Worm (Caenorhabditis elegans) whole organism, L3 larva: ENCODE results near the gene ZK1098.11.

Experiments
- R02D3.7 ChIP-seq: fragments of 150-350 bp; optimal IDR thresholded peaks from 2 replicates; lab custom pipeline; 2014; ENCODE audit warnings: missing biosample characterization, missing genetic modification characterization
- ZK546.5 ChIP-seq: sonication (generic microtip); optimal IDR thresholded peaks from 2 replicates; lab custom pipeline; 2017; ENCODE audit warnings: missing biosample characterization, missing genetic modification characterization
- aly-2 ChIP-seq: fragments of 150-350 bp; optimal IDR thresholded peaks from 2 replicates; lab custom pipeline; 2014; ENCODE audit warnings: missing biosample characterization, missing genetic modification characterization
- ama-1 ChIP-seq: fragments of 150-350 bp; optimal IDR thresholded peaks from 2 replicates; lab custom pipeline; 2018
- ceh-16 ChIP-seq: sonication (generic microtip); optimal IDR thresholded peaks from 2 replicates; lab custom pipeline; 2017; ENCODE audit warnings: missing biosample characterization, missing genetic modification characterization
- ceh-28 ChIP-seq: fragments of 150-350 bp; optimal IDR thresholded peaks from 2 replicates; lab custom pipeline; 2014; ENCODE audit warnings: missing biosample characterization, missing genetic modification reagents, missing genetic modification characterization
- ceh-82 ChIP-seq: fragments of 150-350 bp; optimal IDR thresholded peaks from 2 replicates; lab custom pipeline; 2014; ENCODE audit warnings: missing biosample characterization, missing genetic modification characterization
- ceh-9 ChIP-seq: sonication (generic microtip); optimal IDR thresholded peaks from 2 replicates; lab custom pipeline; 2018; ENCODE audit warnings: missing biosample characterization, missing genetic modification characterization
- daf-12 ChIP-seq: fragments of 150-350 bp; optimal IDR thresholded peaks from 2 replicates; lab custom pipeline; 2014; ENCODE audit warnings: missing biosample characterization, missing genetic modification reagents, missing genetic modification characterization
- egl-27 ChIP-seq: sonication (generic microtip); optimal IDR thresholded peaks from 4 replicates; lab custom pipeline; 2017; ENCODE audit warnings: missing biosample characterization, missing genetic modification reagents, missing genetic modification characterization
- egl-5 ChIP-seq: fragments of 150-350 bp; optimal IDR thresholded peaks from 2 replicates; lab custom pipeline; 2017; ENCODE audit warnings: missing biosample characterization, missing genetic modification reagents, missing genetic modification characterization, inconsistent platforms
- elt-1 ChIP-seq: fragments of 150-350 bp; optimal IDR thresholded peaks from 2 replicates; lab custom pipeline; 2014; ENCODE audit warnings: missing biosample characterization, missing genetic modification characterization
- elt-2 ChIP-seq: sonication (generic microtip); optimal IDR thresholded peaks from 2 replicates; lab custom pipeline; 2016; ENCODE audit warnings: missing genetic modification reagents, mild to moderate bottlenecking, missing genetic modification characterization, missing compliant biosample characterization
- elt-3 ChIP-seq, 3 experiments: fragments of 150-350 bp in 1 of 3; sonication (generic microtip) in 2 of 3; optimal IDR thresholded peaks; 2 replicates in 2 of 3; 4 replicates in 1 of 3; lab custom pipeline; 2014 to 2017; ENCODE audit warnings: missing biosample characterization in 3 of 3, missing genetic modification characterization in 3 of 3
- eor-1 ChIP-seq, 2 experiments: fragments of 150-350 bp; optimal IDR thresholded peaks; 2 replicates each; lab custom pipeline; 2014 to 2018; ENCODE audit warnings: missing biosample characterization in 2 of 2, missing genetic modification characterization in 2 of 2
- fkh-10 ChIP-seq: sonication (generic microtip); optimal IDR thresholded peaks from 2 replicates; lab custom pipeline; 2017; ENCODE audit warnings: missing biosample characterization, missing genetic modification reagents, missing genetic modification characterization
- fkh-2 ChIP-seq: fragments of 150-350 bp; optimal IDR thresholded peaks from 2 replicates; lab custom pipeline; 2014; ENCODE audit warnings: missing biosample characterization, missing genetic modification reagents, missing genetic modification characterization
- fos-1 ChIP-seq: fragments of 150-350 bp; optimal IDR thresholded peaks from 2 replicates; lab custom pipeline; 2014; ENCODE audit warnings: missing biosample characterization, missing genetic modification characterization
- hmg-11 ChIP-seq: sonication (generic microtip); optimal IDR thresholded peaks from 2 replicates; lab custom pipeline; 2016; ENCODE audit warnings: missing genetic modification characterization, missing compliant biosample characterization
- jun-1 ChIP-seq: fragments of 150-350 bp; optimal IDR thresholded peaks from 2 replicates; lab custom pipeline; 2014; ENCODE audit warnings: missing biosample characterization, missing genetic modification reagents, missing genetic modification characterization
- lin-15B ChIP-seq: fragments of 150-350 bp; optimal IDR thresholded peaks from 2 replicates; lab custom pipeline; 2014; ENCODE audit warnings: missing biosample characterization, missing genetic modification characterization
- lin-39 ChIP-seq: fragments of 150-350 bp; optimal IDR thresholded peaks from 2 replicates; lab custom pipeline; 2018; ENCODE audit warnings: missing biosample characterization, missing genetic modification reagents, missing genetic modification characterization
- lsy-12 ChIP-seq: sonication (generic microtip); optimal IDR thresholded peaks from 2 replicates; lab custom pipeline; 2016; ENCODE audit warnings: mild to moderate bottlenecking, missing genetic modification characterization, missing compliant biosample characterization
- mdl-1 ChIP-seq: fragments of 150-350 bp; optimal IDR thresholded peaks from 2 replicates; lab custom pipeline; 2014; ENCODE audit warnings: missing biosample characterization, missing genetic modification characterization
- mml-1 ChIP-seq: fragments of 150-350 bp; sonication (generic microtip); optimal IDR thresholded peaks from 3 replicates; lab custom pipeline; 2014; ENCODE audit warnings: missing biosample characterization, missing genetic modification characterization
- nfya-1 ChIP-seq: sonication (generic microtip); optimal IDR thresholded peaks from 2 replicates; lab custom pipeline; 2017; ENCODE audit warnings: missing genetic modification characterization, mild to moderate bottlenecking, missing compliant biosample characterization, antibody characterized with exemption, moderate library complexity; ENCODE audit not compliant: insufficient read depth
- nhr-11 ChIP-seq: fragments of 150-350 bp; optimal IDR thresholded peaks from 2 replicates; lab custom pipeline; 2014; ENCODE audit warnings: missing biosample characterization, missing genetic modification characterization
- nhr-12 ChIP-seq: fragments of 150-350 bp; optimal IDR thresholded peaks from 2 replicates; lab custom pipeline; 2014; ENCODE audit warnings: missing biosample characterization, missing genetic modification characterization
- nhr-23 ChIP-seq: fragments of 150-350 bp; optimal IDR thresholded peaks from 2 replicates; lab custom pipeline; 2014; ENCODE audit warnings: missing biosample characterization, missing genetic modification reagents, missing genetic modification characterization
- nhr-237 ChIP-seq: fragments of 150-350 bp; optimal IDR thresholded peaks from 2 replicates; lab custom pipeline; 2014; ENCODE audit warnings: missing biosample characterization, missing genetic modification characterization
- nhr-25 ChIP-seq: sonication (generic microtip); optimal IDR thresholded peaks from 2 replicates; lab custom pipeline; 2017; ENCODE audit warnings: missing biosample characterization, missing genetic modification characterization
- nhr-28 ChIP-seq: fragments of 150-350 bp; optimal IDR thresholded peaks from 2 replicates; lab custom pipeline; 2014; ENCODE audit warnings: missing biosample characterization, missing genetic modification characterization
- nhr-43 ChIP-seq: sonication (generic microtip); optimal IDR thresholded peaks from 2 replicates; lab custom pipeline; 2016; ENCODE audit warnings: mild to moderate bottlenecking, missing genetic modification characterization, missing compliant biosample characterization; ENCODE audit not compliant: poor library complexity, severe bottlenecking
- nhr-67 ChIP-seq: fragments of 150-350 bp; optimal IDR thresholded peaks from 2 replicates; lab custom pipeline; 2014; ENCODE audit warnings: missing biosample characterization, missing genetic modification characterization
- nhr-76 ChIP-seq: fragments of 150-350 bp; sonication (generic microtip); optimal IDR thresholded peaks from 5 replicates; lab custom pipeline; 2014; ENCODE audit warnings: missing biosample characterization, missing genetic modification characterization
- nhr-77 ChIP-seq: fragments of 150-350 bp; optimal IDR thresholded peaks from 2 replicates; lab custom pipeline; 2014; ENCODE audit warnings: missing biosample characterization, missing genetic modification characterization
- pha-4 ChIP-seq: fragments of 150-350 bp; optimal IDR thresholded peaks from 2 replicates; lab custom pipeline; 2014; ENCODE audit warnings: missing biosample characterization, missing genetic modification reagents, missing genetic modification characterization
- pqm-1 ChIP-seq: fragments of 150-350 bp; optimal IDR thresholded peaks from 2 replicates; lab custom pipeline; 2017; ENCODE audit warnings: missing biosample characterization, missing genetic modification characterization, inconsistent platforms
- sea-2 ChIP-seq: fragments of 150-350 bp; sonication (generic microtip); optimal IDR thresholded peaks from 4 replicates; lab custom pipeline; 2014; ENCODE audit warnings: missing biosample characterization, missing genetic modification reagents, missing genetic modification characterization
- skn-1 ChIP-seq: fragments of 150-350 bp; optimal IDR thresholded peaks from 2 replicates; lab custom pipeline; 2014; ENCODE audit warnings: missing biosample characterization, missing genetic modification characterization
- snpc-4 ChIP-seq: fragments of 150-350 bp; optimal IDR thresholded peaks from 2 replicates; lab custom pipeline; 2014; ENCODE audit warnings: missing biosample characterization, missing genetic modification characterization
- tbx-2 ChIP-seq: sonication (generic microtip); optimal IDR thresholded peaks from 2 replicates; lab custom pipeline; 2016; ENCODE audit warnings: mild to moderate bottlenecking, missing genetic modification characterization, missing compliant biosample characterization
- unc-39 ChIP-seq: sonication (generic microtip); optimal IDR thresholded peaks from 4 replicates; lab custom pipeline; 2017; ENCODE audit warnings: missing biosample characterization, missing genetic modification characterization
- unc-62 ChIP-seq: fragments of 150-350 bp; sonication (generic microtip); optimal IDR thresholded peaks from 4 replicates; lab custom pipeline; 2014; ENCODE audit warnings: missing biosample characterization, missing genetic modification reagents, missing genetic modification characterization
- zag-1 ChIP-seq: fragments of 150-350 bp; optimal IDR thresholded peaks from 2 replicates; lab custom pipeline; 2014; ENCODE audit warnings: missing biosample characterization, missing genetic modification characterization
- ztf-11 ChIP-seq: fragments of 150-350 bp; optimal IDR thresholded peaks from 2 replicates; lab custom pipeline; 2014; ENCODE audit warnings: missing biosample characterization, missing genetic modification characterization
- ztf-4 ChIP-seq: fragments of 150-350 bp; optimal IDR thresholded peaks from 2 replicates; lab custom pipeline; 2014; ENCODE audit warnings: missing biosample characterization, missing genetic modification characterization

ZK1098.11 gene

ce11 chrIII:9546016-9546659 is 10.3 kb upstream of the ZK1098.11 start, which contains the start of gene unc-16:
unc-16 (plus strand) TSS chrIII:9546258.
- TF ChIP-seq aly-2 (tag; lab: Kevin White, UChicago) (no peak), nhr-11 (tag; lab: Kevin White, UChicago) (no peak), ceh-82 (peak; percentile 19), R02D3.7 (tag; lab: Kevin White, UChicago) (peak; percentile 70), fkh-10 (GFP tag; lab: Kevin White, UChicago) (peak; percentile 44), ceh-9 (tag; lab: Kevin White, UChicago) (no peak), fkh-2 (tag; lab: Kevin White, UChicago) (no peak), unc-39 (tag; lab: Kevin White, UChicago) (no peak), pqm-1 (tag; lab: Kevin White, UChicago) (peak; percentile 23), lin-15B (tag; lab: Kevin White, UChicago) (peak; percentile 89), snpc-4 (tag; lab: Kevin White, UChicago) (peak; percentile 90), sea-2 (peak; percentile 73), egl-5 (tag; lab: Kevin White, UChicago) (peak; percentile 88), ceh-28 (tag; lab: Kevin White, UChicago) (peak; percentile 90), unc-62 (GFP tag; lab: Kevin White, UChicago) (peak; percentile 70), lin-39 (tag; lab: Kevin White, UChicago) (peak; percentile 85), jun-1 (tag; lab: Kevin White, UChicago) (peak; percentile 27), pha-4 (peak; percentile 97), lsy-12 (tag; lab: Kevin White, UChicago) (peak; percentile 85), nhr-77 (tag; lab: Kevin White, UChicago) (no peak), ztf-4 (no peak), daf-12 (no peak), mdl-1 (tag; lab: Kevin White, UChicago) (peak; percentile 87), nhr-12 (tag; lab: Kevin White, UChicago) (no peak), fos-1 (tag; lab: Kevin White, UChicago) (no peak), nhr-237 (tag; lab: Kevin White, UChicago) (no peak), egl-27 (tag; lab: Kevin White, UChicago) (no peak), ZK546.5 (tag; lab: Kevin White, UChicago) (no peak), tbx-2 (tag; lab: Kevin White, UChicago) (peak; percentile 82), nhr-25 (tag; lab: Kevin White, UChicago) (peak; percentile 56), nhr-23 (tag; lab: Kevin White, UChicago) (peak; percentile 63), nfya-1 (tag; lab: Kevin White, UChicago) (peak; percentile 96), ceh-16 (no peak), nhr-67 (no peak), eor-1 (tag; optimal IDR thresholded peaks at IDR 0.05; lab: Kevin White, UChicago) (peak in 1 of 2 experiments; percentile 13), elt-3 (tag; optimal IDR thresholded peaks at IDR 0.05; lab: Kevin White, UChicago) (no peak), nhr-28 (no peak), elt-1 (tag; lab: Kevin White, UChicago) (no peak), mml-1 (tag; lab: Kevin White, UChicago) (peak; percentile 87), nhr-76 (no peak), ztf-11 (no peak), zag-1 (tag; lab: Kevin White, UChicago) (no peak), nhr-43 (peak; percentile 57), elt-2 (tag; lab: Kevin White, UChicago) (peak; percentile 72), hmg-11 (tag; lab: Kevin White, UChicago) (peak; percentile 90), skn-1 (tag; lab: Kevin White, UChicago) (peak; percentile 46), ama-1 (lab: Kevin White, UChicago) (peak; percentile 58)
- TF ChIP-seq, all 47 proteins: peak for 26
